Fruit fly (Drosophila melanogaster) whole organism, pupa: Measurements from ENCODE around the gene CG43120.

Experiments
- CG12605 ChIP-seq: fragments of 200-800 bp; sonication (Bioruptor generic); IDR thresholded peaks from 2 replicates; pipeline ENCODE4 v1.3.6; 2022; ENCODE audit warnings: missing biosample characterization, missing genetic modification characterization
- CG17806 ChIP-seq: fragments of 200-800 bp; sonication (Bioruptor generic); optimal IDR thresholded peaks from 2 replicates; lab custom pipeline; 2018; ENCODE audit warnings: missing biosample characterization, mild to moderate bottlenecking, missing genetic modification characterization, moderate library complexity
- CG34367 ChIP-seq: fragments of 200-800 bp; sonication (Bioruptor generic); optimal IDR thresholded peaks from 2 replicates; lab custom pipeline; 2018; ENCODE audit warnings: missing biosample characterization, mild to moderate bottlenecking, missing genetic modification characterization
- CG8301 ChIP-seq: fragments of 200-800 bp; sonication (Bioruptor generic); optimal IDR thresholded peaks from 2 replicates; lab custom pipeline; 2018; ENCODE audit warnings: missing biosample characterization, mild to moderate bottlenecking, missing genetic modification characterization
- D1 ChIP-seq: fragments of 200-800 bp; sonication (Bioruptor generic); optimal IDR thresholded peaks from 2 replicates; lab custom pipeline; 2018; ENCODE audit warnings: missing biosample characterization, mild to moderate bottlenecking, missing genetic modification characterization, moderate library complexity
- EcR ChIP-seq: fragments of 200-800 bp; sonication (Bioruptor generic); optimal IDR thresholded peaks from 3 replicates; lab custom pipeline; 2019; ENCODE audit warnings: missing biosample characterization, missing genetic modification characterization, mild to moderate bottlenecking, moderate library complexity, missing genetic modification reagents
- Pif1A ChIP-seq: fragments of 200-800 bp; sonication (Bioruptor generic); optimal IDR thresholded peaks from 3 replicates; lab custom pipeline; 2016; ENCODE audit warnings: missing biosample characterization, missing genetic modification characterization
- Snoo ChIP-seq: fragments of 200-800 bp; sonication (Bioruptor generic); optimal IDR thresholded peaks from 3 replicates; lab custom pipeline; 2017; ENCODE audit warnings: missing biosample characterization, mild to moderate bottlenecking, missing genetic modification characterization, inconsistent platforms
- gl ChIP-seq: fragments of 200-800 bp; sonication (Bioruptor generic); optimal IDR thresholded peaks from 2 replicates; lab custom pipeline; 2018; ENCODE audit warnings: missing biosample characterization, mild to moderate bottlenecking, missing genetic modification characterization

dm6 chr3L:14369607-14370006, 12.1 kb upstream of the CG43120 start, which contains the start of gene CG13481:
- TF ChIP-seq EcR (GFP tag; lab: Kevin White, UChicago): no peak
- TF ChIP-seq CG17806: no peak
- no peak for TF ChIP-seq gl (tag; lab: Kevin White, UChicago)
- no peak for TF ChIP-seq D1 (tag; lab: Kevin White, UChicago)
- TF ChIP-seq Snoo (tag; lab: Kevin White, UChicago): no peak
- TF ChIP-seq CG12605 (GFP tag; lab: Robert Waterston, UW): no peak
- no peak for TF ChIP-seq Pif1A (GFP tag; lab: Kevin White, UChicago)
- TF ChIP-seq CG34367: no peak
- TF ChIP-seq CG8301 (tag; lab: Kevin White, UChicago): no peak
